Worm (Caenorhabditis elegans) whole organism, mixed stage, embryonic: ENCODE data around the gene irld-8.
A peak's percentile ranks its signal among the peaks of the same experiment; 100 is the strongest.

Experiments used
- M03D4.4 ChIP-seq: sonication (generic microtip); optimal IDR thresholded peaks from 2 replicates; lab custom pipeline; 2017; ENCODE audit warnings: mild to moderate bottlenecking, missing genetic modification characterization, missing compliant biosample characterization
- bed-3 ChIP-seq: fragments of 200-800 bp; sonication (Bioruptor generic); optimal IDR thresholded peaks from 3 replicates; lab custom pipeline; 2018; ENCODE audit warnings: mild to moderate bottlenecking, missing genetic modification characterization, moderate library complexity, missing compliant biosample characterization
- ceh-39 ChIP-seq: fragments of 150-350 bp; optimal IDR thresholded peaks from 2 replicates; lab custom pipeline; 2014; ENCODE audit warnings: missing biosample characterization, missing genetic modification characterization
- ceh-43 ChIP-seq: fragments of 200-800 bp; sonication (Bioruptor generic); optimal IDR thresholded peaks from 2 replicates; lab custom pipeline; 2018; ENCODE audit warnings: mild to moderate bottlenecking, missing genetic modification characterization, moderate library complexity, missing compliant biosample characterization
- ceh-83 ChIP-seq: fragments of 200-800 bp; sonication (Bioruptor generic); optimal IDR thresholded peaks from 2 replicates; lab custom pipeline; 2018; ENCODE audit warnings: mild to moderate bottlenecking, missing genetic modification characterization, missing compliant biosample characterization
- ces-1 ChIP-seq: fragments of 150-350 bp; optimal IDR thresholded peaks from 2 replicates; lab custom pipeline; 2014; ENCODE audit warnings: missing biosample characterization, missing genetic modification reagents, missing genetic modification characterization
- cnd-1 ChIP-seq: fragments of 200-800 bp; sonication (Bioruptor generic); optimal IDR thresholded peaks from 2 replicates; lab custom pipeline; 2018; ENCODE audit warnings: mild to moderate bottlenecking, missing genetic modification characterization, missing compliant biosample characterization
- drap-1 ChIP-seq: fragments of 200-800 bp; sonication (Bioruptor generic); optimal IDR thresholded peaks from 3 replicates; lab custom pipeline; 2018; ENCODE audit warnings: mild to moderate bottlenecking, missing genetic modification characterization, missing compliant biosample characterization
- elt-1 ChIP-seq: sonication (generic microtip); optimal IDR thresholded peaks from 2 replicates; lab custom pipeline; 2017; ENCODE audit warnings: missing genetic modification characterization, mild to moderate bottlenecking, missing compliant biosample characterization, antibody characterized with exemption, moderate library complexity, borderline replicate concordance; ENCODE audit not compliant: insufficient read depth
- elt-3 ChIP-seq: fragments of 150-350 bp; optimal IDR thresholded peaks from 2 replicates; lab custom pipeline; 2014; ENCODE audit warnings: missing biosample characterization, missing genetic modification characterization
- flh-1 ChIP-seq: fragments of 200-800 bp; sonication (Bioruptor generic); optimal IDR thresholded peaks from 2 replicates; lab custom pipeline; 2018; ENCODE audit warnings: mild to moderate bottlenecking, missing genetic modification characterization, moderate library complexity, missing compliant biosample characterization
- ham-2 ChIP-seq: fragments of 200-800 bp; sonication (Bioruptor generic); optimal IDR thresholded peaks from 2 replicates; lab custom pipeline; 2018; ENCODE audit warnings: mild to moderate bottlenecking, missing genetic modification characterization, missing compliant biosample characterization
- hlh-1 ChIP-seq: fragments of 150-350 bp; optimal IDR thresholded peaks from 2 replicates; lab custom pipeline; 2014; ENCODE audit warnings: missing biosample characterization, missing genetic modification reagents, missing genetic modification characterization
- lin-13 ChIP-seq: fragments of 150-350 bp; optimal IDR thresholded peaks from 2 replicates; lab custom pipeline; 2014; ENCODE audit warnings: missing biosample characterization, missing genetic modification characterization
- lin-32 ChIP-seq: fragments of 200-800 bp; sonication (Bioruptor generic); optimal IDR thresholded peaks from 2 replicates; lab custom pipeline; 2018; ENCODE audit warnings: mild to moderate bottlenecking, missing genetic modification characterization, missing compliant biosample characterization
- lsy-2 ChIP-seq: fragments of 150-350 bp; optimal IDR thresholded peaks from 2 replicates; lab custom pipeline; 2014; ENCODE audit warnings: missing biosample characterization, missing genetic modification characterization
- mab-5 ChIP-seq: fragments of 150-350 bp; optimal IDR thresholded peaks from 2 replicates; lab custom pipeline; 2014; ENCODE audit warnings: missing biosample characterization, missing genetic modification characterization
- mep-1 ChIP-seq: fragments of 150-350 bp; optimal IDR thresholded peaks from 2 replicates; lab custom pipeline; 2017; ENCODE audit warnings: missing biosample characterization, missing genetic modification reagents, missing genetic modification characterization, inconsistent platforms
- mls-2 ChIP-seq: sonication (generic microtip); optimal IDR thresholded peaks from 2 replicates; lab custom pipeline; 2016; ENCODE audit warnings: mild to moderate bottlenecking, missing genetic modification characterization, moderate library complexity, missing compliant biosample characterization
- nhr-12 ChIP-seq: fragments of 150-350 bp; optimal IDR thresholded peaks from 2 replicates; lab custom pipeline; 2014; ENCODE audit warnings: missing biosample characterization, missing genetic modification characterization
- nhr-237 ChIP-seq: fragments of 150-350 bp; optimal IDR thresholded peaks from 2 replicates; lab custom pipeline; 2014; ENCODE audit warnings: missing biosample characterization, missing genetic modification characterization
- nhr-28 ChIP-seq: fragments of 150-350 bp; optimal IDR thresholded peaks from 2 replicates; lab custom pipeline; 2014; ENCODE audit warnings: missing biosample characterization, missing genetic modification characterization
- nhr-76 ChIP-seq: sonication (generic microtip); optimal IDR thresholded peaks from 2 replicates; lab custom pipeline; 2017; ENCODE audit warnings: missing biosample characterization, missing genetic modification characterization
- pha-4 ChIP-seq: fragments of 150-350 bp; optimal IDR thresholded peaks from 2 replicates; lab custom pipeline; 2018; ENCODE audit warnings: missing biosample characterization, missing genetic modification reagents, missing genetic modification characterization
- sem-2 ChIP-seq: fragments of 200-800 bp; sonication (Bioruptor generic); optimal IDR thresholded peaks from 2 replicates; lab custom pipeline; 2018; ENCODE audit warnings: mild to moderate bottlenecking, missing genetic modification characterization, missing compliant biosample characterization
- snpc-4 ChIP-seq: fragments of 150-350 bp; optimal IDR thresholded peaks from 2 replicates; lab custom pipeline; 2014; ENCODE audit warnings: missing biosample characterization, missing genetic modification characterization
- sptf-1 ChIP-seq: sonication (generic microtip); optimal IDR thresholded peaks from 2 replicates; lab custom pipeline; 2017; ENCODE audit warnings: mild to moderate bottlenecking, missing genetic modification characterization, moderate library complexity, missing compliant biosample characterization
- tbx-8 ChIP-seq: fragments of 200-800 bp; sonication (Bioruptor generic); optimal IDR thresholded peaks from 2 replicates; lab custom pipeline; 2018; ENCODE audit warnings: mild to moderate bottlenecking, missing genetic modification characterization, moderate library complexity, missing compliant biosample characterization
- unc-120 ChIP-seq: sonication (generic microtip); optimal IDR thresholded peaks from 2 replicates; lab custom pipeline; 2017; ENCODE audit warnings: missing genetic modification characterization, missing compliant biosample characterization; ENCODE audit not compliant: poor library complexity, severe bottlenecking
- unc-39 ChIP-seq: fragments of 150-350 bp; optimal IDR thresholded peaks from 2 replicates; lab custom pipeline; 2014; ENCODE audit warnings: missing biosample characterization, missing genetic modification characterization
- unc-62 ChIP-seq: fragments of 150-350 bp; optimal IDR thresholded peaks from 2 replicates; lab custom pipeline; 2014; ENCODE audit warnings: missing biosample characterization, missing genetic modification reagents, missing genetic modification characterization
- zip-8 ChIP-seq: fragments of 150-350 bp; optimal IDR thresholded peaks from 2 replicates; lab custom pipeline; 2014; ENCODE audit warnings: missing biosample characterization, missing genetic modification characterization
- ztf-11 ChIP-seq: fragments of 150-350 bp; optimal IDR thresholded peaks from 2 replicates; lab custom pipeline; 2014; ENCODE audit warnings: missing biosample characterization, missing genetic modification characterization

The irld-8 gene

DNA sequence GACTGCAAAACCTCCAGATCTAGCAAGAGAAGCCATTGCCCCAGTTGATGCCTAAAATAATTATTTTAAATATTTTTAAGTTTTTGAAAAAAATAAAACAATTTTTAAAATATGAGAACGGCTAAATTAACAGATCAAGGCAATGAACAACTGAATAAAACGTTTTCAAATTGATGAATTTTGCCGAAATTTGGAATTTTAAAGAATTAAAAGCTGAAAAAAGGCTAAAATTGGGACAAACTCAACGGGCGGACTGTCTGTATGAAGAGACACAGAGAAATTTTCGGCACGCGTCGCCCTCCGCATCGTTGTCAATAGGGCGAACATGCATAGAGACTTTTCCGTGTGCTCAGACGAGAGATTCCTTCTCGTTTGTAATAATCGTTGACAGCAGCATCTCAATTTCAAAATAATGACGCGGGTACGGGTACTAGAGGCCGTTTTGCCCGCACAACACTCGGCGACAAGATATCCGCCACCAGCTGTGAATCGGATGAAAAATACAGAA, 20.5 kb downstream of the irld-8 start, which contains the start of the genes isp-1 and islo-1:
Gene isp-1 (minus strand): TSS at position 51 of the 508 bp plus-strand sequence.
Gene islo-1 (plus strand): TSS at position 385 of the 508 bp plus-strand sequence.
- TF ChIP-seq elt-3 (tag; lab: Kevin White, UChicago) (no peak), elt-1 (tag; lab: Kevin White, UChicago) (no peak), mep-1 (tag; lab: Kevin White, UChicago) (peak; percentile 77), ztf-11 (tag; lab: Kevin White, UChicago) (no peak), nhr-28 (no peak), cnd-1 (tag; lab: Kevin White, UChicago) (peak; percentile 28), nhr-237 (tag; lab: Kevin White, UChicago) (no peak), sem-2 (no peak), lin-13 (tag; lab: Kevin White, UChicago) (peak; percentile 18), lsy-2 (peak; percentile 42), hlh-1 (tag; lab: Kevin White, UChicago) (peak; percentile 47), snpc-4 (no peak), bed-3 (GFP tag; lab: Kevin White, UChicago) (no peak), nhr-76 (tag; lab: Kevin White, UChicago) (no peak), unc-62 (peak; percentile 38), unc-120 (tag; lab: Kevin White, UChicago) (peak; percentile 42), sptf-1 (tag; lab: Kevin White, UChicago) (no peak), zip-8 (tag; lab: Kevin White, UChicago) (no peak), ham-2 (no peak), mab-5 (tag; lab: Kevin White, UChicago) (no peak), ces-1 (peak; percentile 11), pha-4 (tag; lab: Kevin White, UChicago) (peak; percentile 73), nhr-12 (tag; lab: Kevin White, UChicago) (no peak), ceh-39 (tag; lab: Kevin White, UChicago) (peak; percentile 37), flh-1 (GFP tag; lab: Kevin White, UChicago) (no peak), M03D4.4 (tag; lab: Kevin White, UChicago) (no peak)

DNA sequence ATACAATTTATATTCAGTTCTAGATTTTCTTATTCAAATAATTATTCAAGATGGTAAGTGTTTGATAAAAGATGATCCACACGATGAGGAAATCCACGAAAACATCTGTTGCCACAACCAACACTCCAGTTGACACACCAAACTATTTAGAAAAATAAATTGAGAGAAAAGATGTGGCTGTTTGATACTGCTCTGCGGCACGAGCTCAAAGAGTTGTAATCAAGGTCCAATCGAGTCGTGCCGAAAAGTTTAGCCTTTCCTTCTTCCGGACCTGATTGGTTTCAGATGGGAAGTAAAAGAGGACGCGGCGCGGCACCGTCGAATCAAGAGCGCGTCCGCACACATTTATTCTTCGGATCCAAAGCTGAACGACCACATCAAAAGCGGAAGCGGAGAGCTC, 21.0 kb downstream of the irld-8 start:
- TF ChIP-seq nhr-237 (tag; lab: Kevin White, UChicago) (no peak), nhr-76 (tag; lab: Kevin White, UChicago) (no peak), ztf-11 (tag; lab: Kevin White, UChicago) (no peak), drap-1 (no peak), sptf-1 (tag; lab: Kevin White, UChicago) (no peak)
- TF ChIP-seq, all 35 proteins: peak for 0

DNA sequence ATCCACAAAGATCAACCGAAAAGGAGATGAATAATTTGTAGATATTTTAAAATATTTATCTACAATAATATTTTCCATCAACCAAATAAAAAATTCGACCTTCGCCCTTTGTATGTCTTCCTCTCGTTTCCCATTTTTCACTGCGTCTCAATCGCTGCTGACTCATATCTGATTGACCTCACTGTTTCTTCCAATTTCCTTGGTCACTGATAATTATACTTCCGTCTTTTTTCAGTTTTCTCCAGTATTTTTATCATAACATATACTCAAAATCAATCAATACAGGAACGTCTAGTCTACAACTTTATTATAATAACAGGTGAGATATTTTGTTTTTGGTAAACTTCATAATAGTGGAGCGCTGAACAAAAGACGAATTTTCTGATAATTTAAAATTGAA, 23.4 kb downstream of the irld-8 start, which contains the start of gene pmk-3:
Gene pmk-3 (plus strand): TSS at position 236 of the 400 bp plus-strand sequence.
- TF ChIP-seq lin-13 (tag; lab: Kevin White, UChicago) (no peak), unc-62 (no peak), elt-1 (tag; lab: Kevin White, UChicago) (no peak), elt-3 (tag; lab: Kevin White, UChicago) (no peak), sptf-1 (tag; lab: Kevin White, UChicago) (no peak), nhr-76 (tag; lab: Kevin White, UChicago) (no peak), zip-8 (tag; lab: Kevin White, UChicago) (no peak), mls-2 (tag; lab: Kevin White, UChicago) (no peak), ham-2 (no peak), unc-39 (tag; lab: Kevin White, UChicago) (no peak), tbx-8 (GFP tag; lab: Kevin White, UChicago) (no peak), pha-4 (tag; lab: Kevin White, UChicago) (no peak), ceh-43 (GFP tag; lab: Kevin White, UChicago) (no peak), ceh-83 (GFP tag; lab: Kevin White, UChicago) (no peak), snpc-4 (no peak), lin-32 (GFP tag; lab: Kevin White, UChicago) (no peak), sem-2 (no peak)
